Fruit fly (Drosophila melanogaster) whole organism, embryonic: ENCODE measurements around the gene scpr-A.

Experiments used
- Aef1 ChIP-seq: fragments of 200-800 bp; sonication (Bioruptor generic); IDR thresholded peaks from 3 replicates; pipeline ENCODE4 v1.3.6; 2022; ENCODE audit warnings: missing biosample characterization, missing genetic modification characterization
- BEAF-32 ChIP-seq: fragments of 200-800 bp; sonication (Bioruptor generic); optimal IDR thresholded peaks from 3 replicates; lab custom pipeline; 2017; ENCODE audit warnings: missing biosample characterization, missing genetic modification characterization, mild to moderate bottlenecking, moderate library complexity, missing genetic modification reagents
- CG12659 ChIP-seq: fragments of 200-800 bp; sonication (Bioruptor generic); optimal IDR thresholded peaks from 3 replicates; lab custom pipeline; 2017; ENCODE audit warnings: mild to moderate bottlenecking, missing biosample characterization, missing genetic modification reagents, missing genetic modification characterization
- CG14014 ChIP-seq: fragments of 200-800 bp; sonication (Bioruptor generic); IDR thresholded peaks from 2 replicates; pipeline ENCODE4 v1.3.6; 2022; ENCODE audit warnings: missing biosample characterization, missing genetic modification characterization
- CG14667 ChIP-seq: fragments of 200-800 bp; sonication (Bioruptor generic); IDR thresholded peaks from 2 replicates; pipeline ENCODE4 v1.3.6; 2022; ENCODE audit warnings: missing biosample characterization, missing genetic modification characterization
- CG15011 ChIP-seq: fragments of 200-800 bp; sonication (Bioruptor generic); optimal IDR thresholded peaks from 3 replicates; lab custom pipeline; 2018; ENCODE audit warnings: missing biosample characterization, mild to moderate bottlenecking, missing genetic modification characterization
- CG15601 ChIP-seq: fragments of 200-800 bp; sonication (Bioruptor generic); optimal IDR thresholded peaks from 3 replicates; lab custom pipeline; 2019; ENCODE audit warnings: missing biosample characterization, mild to moderate bottlenecking, missing genetic modification characterization, moderate library complexity
- CG1603 ChIP-seq: fragments of 200-800 bp; sonication (Bioruptor generic); optimal IDR thresholded peaks from 2 replicates; lab custom pipeline; 2019; ENCODE audit warnings: missing biosample characterization, mild to moderate bottlenecking, missing genetic modification characterization, moderate library complexity
- CG17359 ChIP-seq: fragments of 200-800 bp; sonication (Bioruptor generic); optimal IDR thresholded peaks from 3 replicates; lab custom pipeline; 2018; ENCODE audit warnings: missing biosample characterization, mild to moderate bottlenecking, missing genetic modification characterization, moderate library complexity
- CG2875 ChIP-seq: fragments of 200-800 bp; sonication (Bioruptor generic); optimal IDR thresholded peaks from 2 replicates; lab custom pipeline; 2017; ENCODE audit warnings: missing biosample characterization, mild to moderate bottlenecking, missing genetic modification characterization, missing genetic modification reagents
- CG3407 ChIP-seq: fragments of 200-800 bp; sonication (Bioruptor generic); optimal IDR thresholded peaks from 2 replicates; lab custom pipeline; 2018; ENCODE audit warnings: missing biosample characterization, mild to moderate bottlenecking, missing genetic modification characterization
- CG5245 ChIP-seq: fragments of 200-800 bp; sonication (Bioruptor generic); optimal IDR thresholded peaks from 3 replicates; lab custom pipeline; 2016; ENCODE audit warnings: missing biosample characterization, missing genetic modification characterization
- CG6272 ChIP-seq: fragments of 200-800 bp; sonication (Bioruptor generic); IDR thresholded peaks from 2 replicates; pipeline ENCODE4 v1.3.6; 2022; ENCODE audit warnings: missing biosample characterization, missing genetic modification characterization
- CG8765 ChIP-seq: fragments of 200-800 bp; sonication (Bioruptor generic); IDR thresholded peaks from 2 replicates; pipeline ENCODE4 v1.3.6; 2022; ENCODE audit warnings: missing biosample characterization, missing genetic modification characterization
- CG9437 ChIP-seq: fragments of 200-800 bp; sonication (Bioruptor generic); optimal IDR thresholded peaks from 2 replicates; lab custom pipeline; 2018; ENCODE audit warnings: missing biosample characterization, mild to moderate bottlenecking, missing genetic modification characterization
- CG9797 ChIP-seq: fragments of 200-800 bp; sonication (Bioruptor generic); optimal IDR thresholded peaks from 3 replicates; lab custom pipeline; 2018; ENCODE audit warnings: missing biosample characterization, mild to moderate bottlenecking, missing genetic modification characterization
- CTCF ChIP-seq: fragments of 200-800 bp; sonication (Bioruptor generic); optimal IDR thresholded peaks from 2 replicates; lab custom pipeline; 2017; ENCODE audit warnings: missing biosample characterization, mild to moderate bottlenecking, missing genetic modification characterization, moderate library complexity
- Dip2 ChIP-seq: fragments of 200-800 bp; sonication (Bioruptor generic); IDR thresholded peaks from 2 replicates; pipeline ENCODE4 v1.3.6; 2022; ENCODE audit warnings: missing biosample characterization, missing genetic modification characterization
- E2f1 ChIP-seq: fragments of 200-800 bp; sonication (Bioruptor generic); IDR thresholded peaks from 2 replicates; pipeline ENCODE4 v1.3.6; 2022; ENCODE audit warnings: missing biosample characterization, missing genetic modification characterization
- Fer2 ChIP-seq: fragments of 200-800 bp; sonication (Bioruptor generic); optimal IDR thresholded peaks from 2 replicates; lab custom pipeline; 2018; ENCODE audit warnings: missing biosample characterization, mild to moderate bottlenecking, missing genetic modification characterization, moderate library complexity
- Fer3 ChIP-seq: fragments of 200-800 bp; sonication (Bioruptor generic); optimal IDR thresholded peaks from 2 replicates; lab custom pipeline; 2018; ENCODE audit warnings: missing biosample characterization, mild to moderate bottlenecking, missing genetic modification characterization, moderate library complexity
- Gug ChIP-seq: fragments of 200-800 bp; sonication (Bioruptor generic); IDR thresholded peaks from 4 replicates; pipeline ENCODE4 v1.3.6; 2022; ENCODE audit warnings: missing biosample characterization, missing genetic modification characterization
- H2.0 ChIP-seq: fragments of 200-800 bp; sonication (Bioruptor generic); IDR thresholded peaks from 2 replicates; pipeline ENCODE4 v1.3.6; 2022; ENCODE audit warnings: missing biosample characterization, missing genetic modification characterization
- HHEX ChIP-seq: fragments of 200-800 bp; sonication (Bioruptor generic); optimal IDR thresholded peaks from 3 replicates; lab custom pipeline; 2017; ENCODE audit warnings: missing biosample characterization, mild to moderate bottlenecking, missing genetic modification characterization, missing genetic modification reagents
- HLHmδ ChIP-seq: fragments of 200-800 bp; sonication (Bioruptor generic); optimal IDR thresholded peaks from 2 replicates; lab custom pipeline; 2018; ENCODE audit warnings: missing biosample characterization, mild to moderate bottlenecking, missing genetic modification characterization, moderate library complexity
- MBD-R2 ChIP-seq: fragments of 200-800 bp; sonication (Bioruptor generic); IDR thresholded peaks from 2 replicates; pipeline ENCODE4 v1.3.6; 2022; ENCODE audit warnings: missing biosample characterization, missing genetic modification characterization
- MESR4 ChIP-seq: fragments of 200-800 bp; sonication (Bioruptor generic); optimal IDR thresholded peaks from 2 replicates; lab custom pipeline; 2018; ENCODE audit warnings: missing biosample characterization, mild to moderate bottlenecking, missing genetic modification characterization, moderate library complexity
- Mes4 ChIP-seq: fragments of 200-800 bp; sonication (Bioruptor generic); optimal IDR thresholded peaks from 2 replicates; lab custom pipeline; 2016; ENCODE audit warnings: missing biosample characterization, missing genetic modification characterization
- Opbp ChIP-seq: fragments of 200-800 bp; sonication (Bioruptor generic); IDR thresholded peaks from 3 replicates; pipeline ENCODE4 v1.3.6; 2022; ENCODE audit warnings: missing biosample characterization, missing genetic modification characterization; ENCODE audit not compliant: partially characterized antibody
- Scr ChIP-seq: fragments of 200-800 bp; sonication (Bioruptor generic); IDR thresholded peaks from 2 replicates; pipeline ENCODE4 v1.3.6; 2022; ENCODE audit warnings: missing biosample characterization, missing genetic modification characterization; ENCODE audit not compliant: partially characterized antibody
- Sox102F ChIP-seq: fragments of 200-800 bp; sonication (Bioruptor generic); optimal IDR thresholded peaks from 2 replicates; lab custom pipeline; 2018; ENCODE audit warnings: missing biosample characterization, mild to moderate bottlenecking, missing genetic modification characterization, moderate library complexity
- bsh ChIP-seq, 2 experiments: fragments of 200-800 bp; sonication (Bioruptor generic); optimal IDR thresholded peaks; 2 replicates each; lab custom pipeline; 2017 to 2018; ENCODE audit warnings: mild to moderate bottlenecking in 2 of 2, missing biosample characterization in 2 of 2, missing genetic modification characterization in 2 of 2, moderate library complexity in 1 of 2
- ewg ChIP-seq: fragments of 200-800 bp; sonication (Bioruptor generic); optimal IDR thresholded peaks from 3 replicates; lab custom pipeline; 2017; ENCODE audit warnings: mild to moderate bottlenecking, missing biosample characterization, missing genetic modification reagents, missing genetic modification characterization
- fd96Cb ChIP-seq: fragments of 200-800 bp; sonication (Bioruptor generic); optimal IDR thresholded peaks from 2 replicates; lab custom pipeline; 2018; ENCODE audit warnings: missing biosample characterization, mild to moderate bottlenecking, missing genetic modification characterization, moderate library complexity
- fru ChIP-seq: fragments of >200 bp; optimal IDR thresholded peaks from 2 replicates; lab custom pipeline; 2017
- ham ChIP-seq: fragments of 200-800 bp; sonication (Bioruptor generic); IDR thresholded peaks from 2 replicates; pipeline ENCODE4 v1.3.6; 2022; ENCODE audit warnings: missing biosample characterization, missing genetic modification characterization
- her ChIP-seq: fragments of 200-800 bp; sonication (Bioruptor generic); optimal IDR thresholded peaks from 2 replicates; lab custom pipeline; 2016; ENCODE audit warnings: missing biosample characterization, missing genetic modification characterization
- insv ChIP-seq, 2 experiments: fragments of 200-800 bp; sonication (Bioruptor generic); optimal IDR thresholded peaks; 3 replicates each; lab custom pipeline; 2016 to 2018; ENCODE audit warnings: missing biosample characterization in 2 of 2, missing genetic modification characterization in 2 of 2
- kni ChIP-seq: fragments of 200-800 bp; sonication (Bioruptor generic); optimal IDR thresholded peaks from 3 replicates; lab custom pipeline; 2017; ENCODE audit warnings: mild to moderate bottlenecking, missing biosample characterization, missing genetic modification reagents, missing genetic modification characterization
- lilli ChIP-seq: fragments of 200-800 bp; sonication (Bioruptor generic); optimal IDR thresholded peaks from 3 replicates; lab custom pipeline; 2016; ENCODE audit warnings: missing biosample characterization, missing genetic modification characterization
- lov ChIP-seq, 2 experiments: fragments of 200-800 bp in 1 of 2; fragments of >200 bp in 1 of 2; sonication (Bioruptor generic) in 1 of 2; IDR thresholded peaks in 1 of 2; optimal IDR thresholded peaks in 1 of 2; 2 replicates in 1 of 2; 3 replicates in 1 of 2; pipeline versions ENCODE4 v1.3.6 to Lab custom; 2017 to 2022; ENCODE audit warnings: missing biosample characterization in 1 of 2, missing genetic modification characterization in 1 of 2
- nau ChIP-seq: fragments of 200-800 bp; sonication (Bioruptor generic); optimal IDR thresholded peaks from 3 replicates; lab custom pipeline; 2017; ENCODE audit warnings: missing biosample characterization, mild to moderate bottlenecking, missing genetic modification characterization, missing genetic modification reagents
- nerfin-1 ChIP-seq: fragments of 200-800 bp; sonication (Bioruptor generic); optimal IDR thresholded peaks from 3 replicates; lab custom pipeline; 2019; ENCODE audit warnings: missing biosample characterization, mild to moderate bottlenecking, missing genetic modification characterization, moderate library complexity
- pita ChIP-seq: fragments of 200-800 bp; sonication (Bioruptor generic); optimal IDR thresholded peaks from 2 replicates; lab custom pipeline; 2017; ENCODE audit warnings: missing biosample characterization, mild to moderate bottlenecking, missing genetic modification characterization
- slp2 ChIP-seq: fragments of 200-800 bp; sonication (Bioruptor generic); optimal IDR thresholded peaks from 2 replicates; lab custom pipeline; 2016; ENCODE audit warnings: missing biosample characterization, missing genetic modification characterization
- sr ChIP-seq: fragments of 200-800 bp; sonication (Bioruptor generic); IDR thresholded peaks from 3 replicates; pipeline ENCODE4 v1.3.6; 2022; ENCODE audit warnings: missing biosample characterization, missing genetic modification characterization
- tgo ChIP-seq: fragments of 200-800 bp; sonication (Bioruptor generic); IDR thresholded peaks from 3 replicates; pipeline ENCODE4 v1.3.6; 2022; ENCODE audit warnings: missing biosample characterization, missing genetic modification characterization
- tio ChIP-seq: fragments of 200-800 bp; sonication (Bioruptor generic); optimal IDR thresholded peaks from 2 replicates; lab custom pipeline; 2017; ENCODE audit warnings: missing biosample characterization, missing genetic modification characterization, inconsistent platforms
- tna ChIP-seq: fragments of 200-800 bp; sonication (Bioruptor generic); IDR thresholded peaks from 2 replicates; pipeline ENCODE4 v1.3.6; 2022; ENCODE audit warnings: missing biosample characterization, missing genetic modification characterization; ENCODE audit not compliant: partially characterized antibody
- zf30C ChIP-seq: fragments of 200-800 bp; sonication (Bioruptor generic); optimal IDR thresholded peaks from 3 replicates; lab custom pipeline; 2018; ENCODE audit warnings: missing biosample characterization, mild to moderate bottlenecking, missing genetic modification characterization

Gene scpr-A

dm6 chr3R:11243951-11244660, 3.1 kb downstream of the scpr-A start, which contains the start of the genes CG17734 and CG5214 (continued):
- TF ChIP-seq tna (GFP tag; lab: Robert Waterston, UW) (no peak), bsh (GFP tag; optimal IDR thresholded peaks at IDR 0.05; lab: Kevin White, UChicago) (no peak), CG14014 (GFP tag; lab: Robert Waterston, UW) (no peak), HLHmδ (GFP tag; lab: Kevin White, UChicago) (no peak), CG15601 (tag; lab: Kevin White, UChicago) (no peak), tgo (GFP tag; lab: Robert Waterston, UW) (no peak), fd96Cb (tag; lab: Kevin White, UChicago) (no peak), CG14667 (GFP tag; lab: Robert Waterston, UW) (no peak), insv (GFP tag; optimal IDR thresholded peaks at IDR 0.05; lab: Kevin White, UChicago) (no peak), Fer3 (tag; lab: Kevin White, UChicago) (no peak), Gug (GFP tag; lab: Robert Waterston, UW) (no peak), nerfin-1 (tag; lab: Kevin White, UChicago) (no peak), CG17359 (tag; lab: Kevin White, UChicago) (no peak), ewg (GFP tag; lab: Kevin White, UChicago) (peak; percentile 21), CTCF (peak; percentile 96), Aef1 (GFP tag; lab: Robert Waterston, UW) (no peak), HHEX (GFP tag; lab: Kevin White, UChicago) (no peak), slp2 (GFP tag; lab: Kevin White, UChicago) (no peak), lov (optimal IDR thresholded peaks at IDR 0.05; lab: Kevin White, UChicago) (no peak), lov (GFP tag; IDR thresholded peaks at IDR 0.05; lab: Robert Waterston, UW) (no peak), E2f1 (no peak), lilli (GFP tag; lab: Kevin White, UChicago) (peak; percentile 48), kni (GFP tag; lab: Kevin White, UChicago) (no peak), nau (no peak), Fer2 (no peak), H2.0 (GFP tag; lab: Robert Waterston, UW) (no peak), ham (GFP tag; lab: Robert Waterston, UW) (no peak), CG9797 (GFP tag; lab: Kevin White, UChicago) (peak; percentile 76), MBD-R2 (peak; percentile 40; the same call in 1 of the 2 replicates), MESR4 (GFP tag; lab: Kevin White, UChicago) (peak; percentile 63), CG12659 (GFP tag; lab: Kevin White, UChicago) (peak; percentile 86), Mes4 (GFP tag; lab: Kevin White, UChicago) (peak; percentile 17), sr (GFP tag; lab: Robert Waterston, UW) (no peak), Dip2 (GFP tag; lab: Robert Waterston, UW) (no peak), CG1603 (tag; lab: Kevin White, UChicago) (peak; percentile 36), Sox102F (GFP tag; lab: Kevin White, UChicago) (no peak), tio (GFP tag; lab: Kevin White, UChicago) (no peak), pita (GFP tag; lab: Kevin White, UChicago) (no peak), CG5245 (GFP tag; lab: Kevin White, UChicago) (peak; percentile 12), zf30C (GFP tag; lab: Kevin White, UChicago) (no peak), CG3407 (no peak), fru (lab: Kevin White, UChicago) (no peak), CG9437 (GFP tag; lab: Kevin White, UChicago) (no peak), CG2875 (GFP tag; lab: Kevin White, UChicago) (no peak), CG6272 (GFP tag; lab: Robert Waterston, UW) (no peak), CG8765 (GFP tag; lab: Robert Waterston, UW) (no peak), CG15011 (GFP tag; lab: Kevin White, UChicago) (no peak), Opbp (GFP tag; lab: Robert Waterston, UW) (peak; percentile 69; the same call in 2 of the 3 replicates), BEAF-32 (GFP tag; lab: Kevin White, UChicago) (peak; percentile 88), her (GFP tag; lab: Kevin White, UChicago) (no peak), Scr (GFP tag; lab: Robert Waterston, UW) (peak; percentile 82)
